Worm (Caenorhabditis elegans) whole organism, L4/young adult: Measurements from ENCODE around the gene srz-91.
"Not testable (repeated sequence)": the region's sequence is repeated elsewhere in the genome, so short reads cannot be mapped to it uniquely, and the experiment has no call there.

Experiments
- W03F9.2 ChIP-seq: fragments of 150-350 bp; optimal IDR thresholded peaks from 2 replicates; lab custom pipeline; 2014; ENCODE audit warnings: missing biosample characterization, missing genetic modification characterization
- dao-5 ChIP-seq: sonication (generic microtip); optimal IDR thresholded peaks from 2 replicates; lab custom pipeline; 2016; ENCODE audit warnings: missing genotype, missing genetic modification characterization, moderate library complexity, missing compliant biosample characterization
- him-1 ChIP-seq: sonication (generic microtip); optimal IDR thresholded peaks from 2 replicates; lab custom pipeline; 2016; ENCODE audit warnings: missing genotype, missing genetic modification reagents, missing genetic modification characterization, missing compliant biosample characterization

- not testable (repeated sequence) for TF ChIP-seq him-1 (tag; lab: Kevin White, UChicago); dao-5 (tag; lab: Kevin White, UChicago); W03F9.2
Observed at ce11 chrV:17606050-17606449, 1.8 kb upstream of the srz-91 start, which contains the start of gene Y6G8.16.
